Worm (Caenorhabditis elegans) whole organism, early embryonic: Measurements from ENCODE around the gene mfsd-11.

Experiments
- B0310.2 ChIP-seq: sonication (generic microtip); optimal IDR thresholded peaks from 2 replicates; lab custom pipeline; 2016; ENCODE audit warnings: mild to moderate bottlenecking, missing genetic modification characterization, missing compliant biosample characterization
- ama-1 ChIP-seq: fragments of 150-350 bp; optimal IDR thresholded peaks from 2 replicates; lab custom pipeline; 2014
- ceh-13 ChIP-seq: fragments of 200-800 bp; sonication (Bioruptor generic); optimal IDR thresholded peaks from 2 replicates; lab custom pipeline; 2018; ENCODE audit warnings: mild to moderate bottlenecking, missing genetic modification characterization, missing compliant biosample characterization
- ets-7 ChIP-seq: sonication (generic microtip); optimal IDR thresholded peaks from 2 replicates; lab custom pipeline; 2016; ENCODE audit warnings: missing genotype, missing genetic modification characterization, missing compliant biosample characterization
- flt-1 ChIP-seq: fragments of 200-800 bp; sonication (Bioruptor generic); IDR thresholded peaks from 2 replicates; pipeline ENCODE4 v1.3.6; 2022; ENCODE audit warnings: missing genetic modification characterization, missing compliant biosample characterization
- hnd-1 ChIP-seq: sonication (generic microtip); optimal IDR thresholded peaks from 2 replicates; lab custom pipeline; 2016; ENCODE audit warnings: missing genetic modification characterization, missing compliant biosample characterization
- pes-1 ChIP-seq: fragments of 200-800 bp; sonication (Bioruptor generic); IDR thresholded peaks from 2 replicates; pipeline ENCODE4 v1.3.6; 2022; ENCODE audit warnings: missing genetic modification reagents, missing genetic modification characterization, missing compliant biosample characterization
- tbx-37 ChIP-seq: fragments of 200-800 bp; sonication (Bioruptor generic); conservative IDR thresholded peaks from 2 replicates; pipeline ENCODE4 v1.3.6; 2022; ENCODE audit warnings: missing genetic modification reagents, missing genetic modification characterization, missing compliant biosample characterization
- tra-4 ChIP-seq: sonication (generic microtip); optimal IDR thresholded peaks from 2 replicates; lab custom pipeline; 2017; ENCODE audit warnings: missing genetic modification characterization, missing compliant biosample characterization

- no peak for TF ChIP-seq flt-1 (GFP tag; lab: Robert Waterston, UW)
- no peak for TF ChIP-seq ama-1 (lab: Kevin White, UChicago)
- TF ChIP-seq pes-1 (GFP tag; lab: Robert Waterston, UW), result no peak
- TF ChIP-seq tbx-37 (GFP tag; lab: Robert Waterston, UW), result no peak
- TF ChIP-seq hnd-1 (tag; lab: Kevin White, UChicago), result no peak
- TF ChIP-seq tra-4 (tag; lab: Kevin White, UChicago), result no peak
- no peak for TF ChIP-seq B0310.2
- TF ChIP-seq ceh-13 (GFP tag; lab: Kevin White, UChicago), result no peak
- no peak for TF ChIP-seq ets-7 (tag; lab: Kevin White, UChicago)
These were observed 11.3 kb downstream of the mfsd-11 start, which contains the start of gene M153.3 for ce11 chrX:12142569-12142968.
